Worm (Caenorhabditis elegans) whole organism, late embryonic: Measurements from ENCODE around the gene T13C5.10.

Source experiments
- K02D7.2 ChIP-seq: sonication (generic microtip); optimal IDR thresholded peaks from 2 replicates; lab custom pipeline; 2017; ENCODE audit warnings: mild to moderate bottlenecking, missing genetic modification characterization, missing compliant biosample characterization
- fkh-10 ChIP-seq: fragments of 150-350 bp; optimal IDR thresholded peaks from 2 replicates; lab custom pipeline; 2014; ENCODE audit warnings: missing biosample characterization, missing genetic modification reagents, missing genetic modification characterization
- zip-5 ChIP-seq: sonication (generic microtip); optimal IDR thresholded peaks from 2 replicates; lab custom pipeline; 2016; ENCODE audit warnings: missing genetic modification characterization, missing compliant biosample characterization

DNA sequence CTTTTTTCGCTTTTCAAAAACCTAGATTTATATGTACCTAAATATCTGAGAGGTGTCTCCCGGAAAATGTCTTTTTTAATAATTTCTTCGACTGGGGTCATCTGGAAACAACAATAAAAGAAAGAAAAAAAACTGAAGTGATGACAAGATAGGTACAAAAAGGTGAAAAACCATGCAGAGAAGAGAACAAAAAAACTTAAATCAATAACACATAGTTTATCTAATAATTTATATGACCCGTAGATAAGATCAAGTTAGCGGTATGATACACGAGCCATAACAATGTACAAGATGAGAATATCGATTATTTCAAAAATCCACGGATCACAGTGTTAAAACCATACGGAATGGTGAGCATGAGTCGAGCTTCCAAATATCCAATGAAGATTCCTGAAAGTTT is 18.4 kb downstream of the T13C5.10 start, which contains the start of gene mtp-18:
- no peak for TF ChIP-seq fkh-10 (GFP tag; lab: Kevin White, UChicago)
- no peak for TF ChIP-seq K02D7.2 (tag; lab: Kevin White, UChicago)
- TF ChIP-seq zip-5 = no peak
